Worm (Caenorhabditis elegans) whole organism, dauer: ENCODE data around the gene Y49E10.4.
"Not testable (repeated sequence)": the region's sequence is repeated elsewhere in the genome, so short reads cannot be mapped to it uniquely, and the experiment has no call there.

ENCODE experiments used
- unc-62 ChIP-seq: sonication (generic microtip); optimal IDR thresholded peaks from 2 replicates; lab custom pipeline; 2017; ENCODE audit warnings: missing biosample characterization, missing genetic modification reagents, missing genetic modification characterization

Gene Y49E10.4

ce11 chrIII:12395085-12395484 is 11.5 kb upstream of the Y49E10.4 start, which contains the start of gene Y49E10.10:
Y49E10.10 (plus strand) TSS chrIII:12395465.
- TF ChIP-seq unc-62 (GFP tag; lab: Kevin White, UChicago): no peak

ce11 chrIII:12388106-12388505 is 4.5 kb upstream of the Y49E10.4 start:
- no peak for TF ChIP-seq unc-62 (GFP tag; lab: Kevin White, UChicago)

ce11 chrIII:12386597-12386996 is 3.0 kb upstream of the Y49E10.4 start, which contains the start of gene Y49E10.30:
Y49E10.30 (plus strand) TSS chrIII:12386897.
- TF ChIP-seq unc-62 (GFP tag; lab: Kevin White, UChicago): not testable (repeated sequence)

ce11 chrIII:12377198-12377662 is 6.4 kb downstream of the Y49E10.4 start, which contains the start of gene pph-4.2:
pph-4.2 (minus strand) TSS chrIII:12377248.
- no peak for TF ChIP-seq unc-62 (GFP tag; lab: Kevin White, UChicago)

- TF ChIP-seq unc-62 (GFP tag; lab: Kevin White, UChicago): no peak
Observed at ce11 chrIII:12375614-12376013, 8.0 kb downstream of the Y49E10.4 start.

- no peak for TF ChIP-seq unc-62 (GFP tag; lab: Kevin White, UChicago)
Observed at ce11 chrIII:12373807-12374266, 9.8 kb downstream of the Y49E10.4 start, which contains the start of gene glrx-5. glrx-5 (minus strand) TSS chrIII:12373857.

ce11 chrIII:12373306-12373705 is 10.3 kb downstream of the Y49E10.4 start:
- no peak for TF ChIP-seq unc-62 (GFP tag; lab: Kevin White, UChicago)

- TF ChIP-seq unc-62 (GFP tag; lab: Kevin White, UChicago): no peak
Observed at ce11 chrIII:12372080-12373065, 11.2 kb downstream of the Y49E10.4 start.

ce11 chrIII:12370011-12370506 is 13.6 kb downstream of the Y49E10.4 start, which contains the start of gene rpt-6:
rpt-6 (plus strand) TSS chrIII:12370456.
- TF ChIP-seq unc-62 (GFP tag; lab: Kevin White, UChicago): no peak

- no peak for TF ChIP-seq unc-62 (GFP tag; lab: Kevin White, UChicago)
Observed at ce11 chrIII:12369476-12369875, 14.1 kb downstream of the Y49E10.4 start.

ce11 chrIII:12368462-12369306 is 14.9 kb downstream of the Y49E10.4 start, which contains the start of gene his-72:
his-72 (minus strand) TSS chrIII:12369050.
- TF ChIP-seq unc-62 (GFP tag; lab: Kevin White, UChicago): no peak

- TF ChIP-seq unc-62 (GFP tag; lab: Kevin White, UChicago): no peak
Observed at ce11 chrIII:12367891-12368290, 15.7 kb downstream of the Y49E10.4 start.

ce11 chrIII:12366989-12367557 is 16.5 kb downstream of the Y49E10.4 start, which contains the start of gene Y75B8A.33:
Y75B8A.33 (minus strand) TSS chrIII:12367373.
- TF ChIP-seq unc-62 (GFP tag; lab: Kevin White, UChicago): no peak

- no peak for TF ChIP-seq unc-62 (GFP tag; lab: Kevin White, UChicago)
Observed at ce11 chrIII:12359265-12359664, 24.3 kb downstream of the Y49E10.4 start, which contains the start of gene Y75B8A.34. Y75B8A.34 (plus strand) TSS chrIII:12359565.
